Worm (Caenorhabditis elegans) whole organism, mixed stage, embryonic: Measurements from ENCODE around the gene F15E6.6.

Source experiments
- blmp-1 ChIP-seq: fragments of 150-350 bp; optimal IDR thresholded peaks from 2 replicates; lab custom pipeline; 2014; ENCODE audit warnings: missing biosample characterization, missing genetic modification characterization
- drap-1 ChIP-seq: fragments of 200-800 bp; sonication (Bioruptor generic); optimal IDR thresholded peaks from 3 replicates; lab custom pipeline; 2018; ENCODE audit warnings: mild to moderate bottlenecking, missing genetic modification characterization, missing compliant biosample characterization
- elt-1 ChIP-seq: sonication (generic microtip); optimal IDR thresholded peaks from 2 replicates; lab custom pipeline; 2017; ENCODE audit warnings: missing genetic modification characterization, mild to moderate bottlenecking, missing compliant biosample characterization, antibody characterized with exemption, moderate library complexity, borderline replicate concordance; ENCODE audit not compliant: insufficient read depth
- lin-13 ChIP-seq: fragments of 150-350 bp; optimal IDR thresholded peaks from 2 replicates; lab custom pipeline; 2014; ENCODE audit warnings: missing biosample characterization, missing genetic modification characterization
- lsy-2 ChIP-seq: fragments of 150-350 bp; optimal IDR thresholded peaks from 2 replicates; lab custom pipeline; 2014; ENCODE audit warnings: missing biosample characterization, missing genetic modification characterization
- mab-5 ChIP-seq: fragments of 150-350 bp; optimal IDR thresholded peaks from 2 replicates; lab custom pipeline; 2014; ENCODE audit warnings: missing biosample characterization, missing genetic modification characterization
- nhr-76 ChIP-seq: sonication (generic microtip); optimal IDR thresholded peaks from 2 replicates; lab custom pipeline; 2017; ENCODE audit warnings: missing biosample characterization, missing genetic modification characterization
- pha-4 ChIP-seq: fragments of 150-350 bp; optimal IDR thresholded peaks from 2 replicates; lab custom pipeline; 2018; ENCODE audit warnings: missing biosample characterization, missing genetic modification reagents, missing genetic modification characterization
- snpc-4 ChIP-seq: fragments of 150-350 bp; optimal IDR thresholded peaks from 2 replicates; lab custom pipeline; 2014; ENCODE audit warnings: missing biosample characterization, missing genetic modification characterization
- sptf-1 ChIP-seq: sonication (generic microtip); optimal IDR thresholded peaks from 2 replicates; lab custom pipeline; 2017; ENCODE audit warnings: mild to moderate bottlenecking, missing genetic modification characterization, moderate library complexity, missing compliant biosample characterization
- ztf-11 ChIP-seq: fragments of 150-350 bp; optimal IDR thresholded peaks from 2 replicates; lab custom pipeline; 2014; ENCODE audit warnings: missing biosample characterization, missing genetic modification characterization

ce11 chrIV:4290472-4290871 lies 6.6 kb upstream of the F15E6.6 start, which contains the start of gene dct-7:
- TF ChIP-seq lsy-2 (tag; lab: Kevin White, UChicago) (no peak), pha-4 (no peak), nhr-76 (tag; lab: Kevin White, UChicago) (no peak), sptf-1 (tag; lab: Kevin White, UChicago) (no peak), elt-1 (tag; lab: Kevin White, UChicago) (no peak), blmp-1 (tag; lab: Kevin White, UChicago) (no peak), ztf-11 (no peak), mab-5 (tag; lab: Kevin White, UChicago) (no peak), drap-1 (GFP tag; lab: Kevin White, UChicago) (no peak), lin-13 (tag; lab: Kevin White, UChicago) (no peak), snpc-4 (tag; lab: Kevin White, UChicago) (no peak)
